Worm (Caenorhabditis elegans): ENCODE measurements around the gene ztf-13.

The ztf-13 gene

DNA sequence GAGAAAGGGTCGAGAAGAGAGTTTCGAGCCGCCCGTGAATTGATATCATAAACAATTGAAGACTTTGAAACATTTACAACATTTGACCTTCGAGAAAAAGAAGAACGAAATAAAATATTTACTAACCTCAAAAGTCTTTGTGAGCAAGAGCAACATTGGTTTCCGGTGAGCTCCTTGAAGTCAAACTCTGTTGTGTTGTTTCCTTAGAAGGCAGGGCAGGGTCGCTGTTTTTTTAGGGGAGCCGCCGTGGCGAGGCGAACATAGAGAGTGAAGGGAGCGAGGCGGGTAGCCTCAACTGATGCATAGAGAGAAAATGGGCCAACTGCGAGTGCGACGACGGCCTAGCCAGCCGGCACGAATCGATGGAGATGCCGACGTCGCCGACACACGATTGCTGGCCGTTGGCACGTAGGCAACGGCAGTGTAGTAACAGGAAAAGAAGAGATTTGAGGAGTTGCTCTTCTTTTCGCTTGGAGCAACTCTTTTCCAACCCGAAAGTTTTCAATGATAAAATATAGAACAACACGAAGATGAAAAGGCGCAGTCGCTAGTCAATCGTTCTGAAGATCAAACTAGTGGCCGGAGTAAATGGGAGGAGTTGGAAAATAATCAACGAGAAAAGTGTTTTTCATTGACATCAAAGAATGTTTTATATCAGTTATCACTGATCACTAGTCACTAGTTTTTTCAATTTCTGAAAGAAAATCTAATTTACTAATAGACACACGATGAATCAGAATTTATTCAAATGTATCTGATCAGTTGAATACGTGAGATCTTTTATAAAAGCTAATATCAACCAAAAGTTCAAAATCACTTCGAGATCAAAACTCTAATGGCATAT, 14.3 kb upstream of the ztf-13 start, which contains the start of gene mai-1 (continued):
- TF ChIP-seq unc-30 (tag; optimal IDR thresholded peaks at IDR 0.05) (no peak), lsy-2 (tag; optimal IDR thresholded peaks at IDR 0.05) (peak in 1 of 2 experiments; percentile 12), xbp-1 (tag; optimal IDR thresholded peaks at IDR 0.05) (peak; percentile 42), zag-1 (tag; optimal IDR thresholded peaks at IDR 0.05) (no peak), ztf-11 (tag; optimal IDR thresholded peaks at IDR 0.05) (peak in 1 of 2 experiments; percentile 14)

DNA sequence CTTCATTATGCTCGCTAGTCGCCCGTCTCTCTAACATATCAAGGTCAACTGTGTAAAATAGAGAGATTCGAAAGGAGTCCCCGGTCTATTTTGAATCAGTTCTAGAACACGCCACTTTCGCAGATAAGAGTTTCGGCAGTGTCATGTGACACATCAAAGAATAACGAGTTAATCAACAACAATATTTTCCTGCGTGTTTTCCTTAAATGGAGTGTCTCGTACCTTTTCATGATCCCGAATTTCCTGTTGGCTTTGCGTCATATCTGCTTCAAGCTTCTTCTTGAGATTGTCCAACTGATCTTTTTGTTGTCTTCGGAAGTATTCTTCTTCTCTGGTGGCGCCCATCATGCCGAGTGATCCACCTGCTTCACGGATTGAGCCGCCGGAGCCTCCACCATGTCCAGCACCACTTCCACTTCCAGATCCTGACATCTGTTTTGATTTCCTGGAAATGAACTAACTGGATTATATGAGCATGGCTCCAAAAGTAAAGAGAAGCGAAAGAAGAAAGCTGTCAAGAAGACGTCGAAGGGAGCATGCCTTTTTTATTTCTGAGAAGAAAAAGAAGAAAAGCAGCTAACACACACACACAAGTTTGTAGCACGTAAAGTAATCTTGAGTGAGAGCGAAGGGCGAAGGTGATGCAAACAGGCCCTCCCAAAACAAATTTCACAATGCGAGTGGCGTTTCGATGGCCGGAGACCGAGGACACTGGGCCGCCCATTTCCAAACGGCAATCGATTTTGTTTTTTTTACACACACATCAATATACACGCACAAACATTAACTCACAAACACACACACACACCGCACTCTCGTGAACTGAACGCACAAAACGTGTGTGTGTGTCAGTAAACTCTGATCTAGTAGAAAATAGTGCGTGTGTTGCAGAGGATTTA, 13.4 kb upstream of the ztf-13 start:
- TF ChIP-seq grh-1 (GFP tag; IDR thresholded peaks at IDR 0.05) (peak; percentile 55), sptf-1 (tag; optimal IDR thresholded peaks at IDR 0.05) (no peak), C16A3.4 (tag; optimal IDR thresholded peaks at IDR 0.05) (peak; percentile 54), nhr-77 (tag; optimal IDR thresholded peaks at IDR 0.05) (peak; percentile 50), swsn-7 (tag; optimal IDR thresholded peaks at IDR 0.05) (no peak), unc-130 (tag; optimal IDR thresholded peaks at IDR 0.05) (peak; percentile 84), nhr-11 (tag; optimal IDR thresholded peaks at IDR 0.05) (no peak), nhr-71 (tag; optimal IDR thresholded peaks at IDR 0.05) (peak; percentile 79), ceh-82 (tag; optimal IDR thresholded peaks at IDR 0.05) (peak in 2 of 3 experiments; percentile 18 to 29), nhr-20 (tag; optimal IDR thresholded peaks at IDR 0.05) (peak; percentile 72), snu-23 (GFP tag; optimal IDR thresholded peaks at IDR 0.05) (peak; percentile 65), ceh-8 (GFP tag; optimal IDR thresholded peaks at IDR 0.05) (peak; percentile 33), lin-13 (GFP tag; optimal IDR thresholded peaks at IDR 0.05) (peak; percentile 53), efl-3 (GFP tag; optimal IDR thresholded peaks at IDR 0.05) (no peak), elt-2 (tag; optimal IDR thresholded peaks at IDR 0.05) (peak; percentile 42), dsc-1 (tag; optimal IDR thresholded peaks at IDR 0.05) (peak; percentile 28), C34B4.2 (tag; optimal IDR thresholded peaks at IDR 0.05) (no peak), nhr-85 (tag) (peak; percentile 89), fkh-8 (tag; optimal IDR thresholded peaks at IDR 0.05) (peak; percentile 36), fos-1 (tag; optimal IDR thresholded peaks at IDR 0.05) (peak; percentile 3), skn-1 (tag; optimal IDR thresholded peaks at IDR 0.05) (peak; percentile 11), mdl-1 (tag; optimal IDR thresholded peaks at IDR 0.05) (peak in 1 of 2 experiments; percentile 55), lin-14 (GFP tag; optimal IDR thresholded peaks at IDR 0.05) (peak; percentile 59), lir-3 (tag; optimal IDR thresholded peaks at IDR 0.05; ENCODE audit: poor library complexity) (peak; percentile 41), mab-9 (GFP tag; IDR thresholded peaks at IDR 0.05) (no peak), nhr-19 (GFP tag; conservative IDR thresholded peaks at IDR 0.05) (peak; percentile 62), Y116A8C.19 (tag; optimal IDR thresholded peaks at IDR 0.05; ENCODE audit: borderline replicate concordance) (no peak), rnt-1 (tag; optimal IDR thresholded peaks at IDR 0.05) (peak; percentile 40), elt-3 (tag; optimal IDR thresholded peaks at IDR 0.05) (peak in 5 of 6 experiments; percentile 59 to 88 (median 74)), ceh-63 (GFP tag; optimal IDR thresholded peaks at IDR 0.05) (peak; percentile 48), lin-35 (GFP tag; optimal IDR thresholded peaks at IDR 0.05) (peak in 1 of 2 experiments; percentile 58), lsy-2 (tag; optimal IDR thresholded peaks at IDR 0.05) (peak in 1 of 2 experiments; percentile 27), efl-1 (optimal IDR thresholded peaks at IDR 0.05) (peak in 1 of 2 experiments; percentile 4), efl-1 (GFP tag; optimal IDR thresholded peaks at IDR 0.05 in 1 of 2) (peak in 1 of 2 experiments; percentile 66), aha-1 (tag; optimal IDR thresholded peaks at IDR 0.05) (no peak), pax-3 (tag; optimal IDR thresholded peaks at IDR 0.05) (peak; percentile 27), aly-2 (tag; optimal IDR thresholded peaks at IDR 0.05) (peak; percentile 46), ama-1 (optimal IDR thresholded peaks at IDR 0.05) (peak; percentile 39), nhr-90 (tag; optimal IDR thresholded peaks at IDR 0.05; ENCODE audit: poor library complexity) (peak; percentile 72), nhr-47 (tag; optimal IDR thresholded peaks at IDR 0.05) (peak; percentile 47), xbp-1 (tag; optimal IDR thresholded peaks at IDR 0.05) (peak; percentile 1), fkh-4 (tag; optimal IDR thresholded peaks at IDR 0.05; ENCODE audit: borderline replicate concordance) (no peak)
